Worm (Caenorhabditis elegans) whole organism, young adult: Measurements from ENCODE around the gene plk-1.
A peak's percentile ranks its signal among the peaks of the same experiment; 100 is the strongest.

Source experiments
- B0035.1 ChIP-seq: sonication (generic microtip); optimal IDR thresholded peaks from 2 replicates; lab custom pipeline; 2016; ENCODE audit warnings: missing genetic modification characterization, mild to moderate bottlenecking, missing compliant biosample characterization, missing genotype, missing genetic modification reagents
- B0261.1 ChIP-seq: sonication (generic microtip); optimal IDR thresholded peaks from 2 replicates; lab custom pipeline; 2016; ENCODE audit warnings: mild to moderate bottlenecking, missing genetic modification characterization, moderate library complexity, missing compliant biosample characterization
- F10E7.11 ChIP-seq: sonication (generic microtip); optimal IDR thresholded peaks from 2 replicates; lab custom pipeline; 2017; ENCODE audit warnings: mild to moderate bottlenecking, missing genetic modification characterization, moderate library complexity, missing compliant biosample characterization
- F37B4.10 ChIP-seq: fragments of 200-800 bp; sonication (Bioruptor generic); IDR thresholded peaks from 2 replicates; pipeline ENCODE4 v1.3.6; 2022; ENCODE audit warnings: missing genetic modification characterization, missing compliant biosample characterization
- F55B11.4 ChIP-seq: sonication (generic microtip); optimal IDR thresholded peaks from 2 replicates; lab custom pipeline; 2016; ENCODE audit warnings: missing compliant biosample characterization, missing genetic modification characterization, borderline replicate concordance; ENCODE audit not compliant: insufficient read depth
- F57A8.1 ChIP-seq: fragments of 200-800 bp; sonication (Bioruptor generic); optimal IDR thresholded peaks from 2 replicates; lab custom pipeline; 2018; ENCODE audit warnings: mild to moderate bottlenecking, missing genetic modification characterization, moderate library complexity, missing compliant biosample characterization
- T26A5.8 ChIP-seq: sonication (generic microtip); optimal IDR thresholded peaks from 2 replicates; lab custom pipeline; 2016; ENCODE audit warnings: missing genetic modification characterization, missing compliant biosample characterization
- Y56A3A.18 ChIP-seq: fragments of 200-800 bp; sonication (Bioruptor generic); IDR thresholded peaks from 2 replicates; pipeline ENCODE4 v1.3.6; 2022; ENCODE audit warnings: missing genetic modification reagents, missing genetic modification characterization, missing compliant biosample characterization
- Y67H2A.10 ChIP-seq: fragments of 200-800 bp; sonication (Bioruptor generic); conservative IDR thresholded peaks from 2 replicates; pipeline ENCODE4 v1.3.6; 2022; ENCODE audit warnings: missing genetic modification reagents, missing genetic modification characterization, missing compliant biosample characterization
- ZK185.1 ChIP-seq: sonication (generic microtip); optimal IDR thresholded peaks from 2 replicates; lab custom pipeline; 2016; ENCODE audit warnings: mild to moderate bottlenecking, missing genetic modification characterization, missing compliant biosample characterization; ENCODE audit not compliant: poor library complexity, severe bottlenecking
- aptf-3 ChIP-seq: fragments of 200-800 bp; sonication (Bioruptor generic); IDR thresholded peaks from 2 replicates; pipeline ENCODE4 v1.3.6; 2022; ENCODE audit warnings: missing genetic modification characterization, missing compliant biosample characterization
- attf-3 ChIP-seq: fragments of 200-800 bp; sonication (Bioruptor generic); conservative IDR thresholded peaks from 2 replicates; pipeline ENCODE4 v1.3.6; 2022; ENCODE audit warnings: missing genetic modification reagents, missing genetic modification characterization, missing compliant biosample characterization
- ceh-79 ChIP-seq: sonication (generic microtip); optimal IDR thresholded peaks from 2 replicates; lab custom pipeline; 2017; ENCODE audit warnings: mild to moderate bottlenecking, missing genetic modification characterization, missing compliant biosample characterization
- chd-7 ChIP-seq: sonication (generic microtip); optimal IDR thresholded peaks from 2 replicates; lab custom pipeline; 2016; ENCODE audit warnings: mild to moderate bottlenecking, missing genetic modification characterization, moderate library complexity, missing compliant biosample characterization
- egrh-3 ChIP-seq: fragments of 200-800 bp; sonication (Bioruptor generic); IDR thresholded peaks from 2 replicates; pipeline ENCODE4 v1.3.6; 2022; ENCODE audit warnings: missing genetic modification reagents, missing genetic modification characterization, missing compliant biosample characterization
- ekl-4 ChIP-seq: fragments of 200-800 bp; sonication (Bioruptor generic); IDR thresholded peaks from 2 replicates; pipeline ENCODE4 v1.3.6; 2022; ENCODE audit warnings: missing genetic modification reagents, missing genetic modification characterization, missing compliant biosample characterization
- ets-4 ChIP-seq: fragments of 200-800 bp; sonication (Bioruptor generic); optimal IDR thresholded peaks from 2 replicates; lab custom pipeline; 2018; ENCODE audit warnings: mild to moderate bottlenecking, missing genetic modification characterization, missing compliant biosample characterization
- him-1 ChIP-seq: sonication (generic microtip); optimal IDR thresholded peaks from 2 replicates; lab custom pipeline; 2016; ENCODE audit warnings: missing genotype, missing genetic modification reagents, missing genetic modification characterization, missing compliant biosample characterization
- hlh-26 ChIP-seq: fragments of 200-800 bp; sonication (Bioruptor generic); conservative IDR thresholded peaks from 2 replicates; pipeline ENCODE4 v1.3.6; 2022; ENCODE audit warnings: missing genetic modification reagents, missing genetic modification characterization, missing compliant biosample characterization
- hrde-1 ChIP-seq: sonication (generic microtip); optimal IDR thresholded peaks from 2 replicates; lab custom pipeline; 2016; ENCODE audit warnings: missing genetic modification characterization, mild to moderate bottlenecking, missing compliant biosample characterization, moderate library complexity, missing genotype, missing genetic modification reagents, borderline replicate concordance
- hsf-1 ChIP-seq: fragments of 200-800 bp; sonication (Bioruptor generic); IDR thresholded peaks from 2 replicates; pipeline ENCODE4 v1.3.6; 2022; ENCODE audit warnings: missing genetic modification reagents, missing genetic modification characterization, missing compliant biosample characterization
- let-607 ChIP-seq, 2 experiments: fragments of 200-800 bp in 1 of 2; sonication (Bioruptor generic) in 1 of 2; sonication (generic microtip) in 1 of 2; optimal IDR thresholded peaks; 2 replicates each; lab custom pipeline; 2016 to 2018; ENCODE audit warnings: mild to moderate bottlenecking in 2 of 2, missing compliant biosample characterization in 2 of 2, missing genetic modification characterization in 2 of 2, moderate library complexity in 2 of 2, missing genotype in 1 of 2
- lin-35 ChIP-seq, 3 experiments: fragments of 150-350 bp in 2 of 3; sonication (generic microtip) in 1 of 3; optimal IDR thresholded peaks; 2 replicates each; lab custom pipeline; 2014 to 2018; ENCODE audit warnings: missing biosample characterization in 3 of 3, missing genetic modification characterization in 3 of 3, missing genetic modification reagents in 3 of 3
- lsl-1 ChIP-seq: fragments of 200-800 bp; sonication (Bioruptor generic); optimal IDR thresholded peaks from 2 replicates; lab custom pipeline; 2018; ENCODE audit warnings: mild to moderate bottlenecking, missing genetic modification characterization, moderate library complexity, missing compliant biosample characterization
- madf-3 ChIP-seq: fragments of 200-800 bp; sonication (Bioruptor generic); IDR thresholded peaks from 2 replicates; pipeline ENCODE4 v1.3.6; 2022; ENCODE audit warnings: missing genetic modification reagents, missing genetic modification characterization, missing compliant biosample characterization
- nfyb-1 ChIP-seq: fragments of 200-800 bp; sonication (Bioruptor generic); IDR thresholded peaks from 2 replicates; pipeline ENCODE4 v1.3.6; 2022; ENCODE audit warnings: missing genetic modification reagents, missing genetic modification characterization, missing compliant biosample characterization
- nhr-27 ChIP-seq: fragments of 200-800 bp; sonication (Bioruptor generic); optimal IDR thresholded peaks from 2 replicates; lab custom pipeline; 2018; ENCODE audit warnings: mild to moderate bottlenecking, missing genetic modification characterization, moderate library complexity, missing compliant biosample characterization
- pha-4 ChIP-seq: fragments of 150-350 bp; sonication (generic microtip); optimal IDR thresholded peaks from 2 replicates; lab custom pipeline; 2014; ENCODE audit warnings: missing biosample characterization, missing genetic modification reagents, missing genetic modification characterization
- rpc-1 ChIP-seq, 2 experiments: fragments of 150-350 bp in 1 of 2; sonication (generic microtip) in 1 of 2; optimal IDR thresholded peaks; 2 replicates each; lab custom pipeline; 2014 to 2018; ENCODE audit warnings: missing biosample characterization in 1 of 2, missing genetic modification characterization in 1 of 2, missing genetic modification reagents in 1 of 2, missing genotype in 1 of 2
- tbp1 ChIP-seq: fragments of 200-800 bp; sonication (Bioruptor generic); optimal IDR thresholded peaks from 2 replicates; lab custom pipeline; 2018; ENCODE audit warnings: mild to moderate bottlenecking, missing genetic modification characterization, missing compliant biosample characterization
- unc-130 ChIP-seq: sonication (generic microtip); optimal IDR thresholded peaks from 2 replicates; lab custom pipeline; 2016; ENCODE audit warnings: missing genetic modification reagents, missing genetic modification characterization, missing compliant biosample characterization
- zfh-2 ChIP-seq: fragments of 200-800 bp; sonication (Bioruptor generic); conservative IDR thresholded peaks from 2 replicates; pipeline ENCODE4 v1.3.6; 2022; ENCODE audit warnings: missing genetic modification reagents, missing genetic modification characterization, missing compliant biosample characterization
- zim-3 ChIP-seq: sonication (generic microtip); optimal IDR thresholded peaks from 2 replicates; lab custom pipeline; 2017; ENCODE audit warnings: mild to moderate bottlenecking, missing genetic modification characterization, moderate library complexity, missing compliant biosample characterization
- ztf-3 ChIP-seq: fragments of 200-800 bp; sonication (Bioruptor generic); optimal IDR thresholded peaks from 2 replicates; lab custom pipeline; 2018; ENCODE audit warnings: mild to moderate bottlenecking, missing genetic modification characterization, missing compliant biosample characterization
- ztf-6 ChIP-seq: fragments of 200-800 bp; sonication (Bioruptor generic); IDR thresholded peaks from 2 replicates; pipeline ENCODE4 v1.3.6; 2022; ENCODE audit warnings: missing genetic modification reagents, missing genetic modification characterization, missing compliant biosample characterization

The plk-1 gene

DNA sequence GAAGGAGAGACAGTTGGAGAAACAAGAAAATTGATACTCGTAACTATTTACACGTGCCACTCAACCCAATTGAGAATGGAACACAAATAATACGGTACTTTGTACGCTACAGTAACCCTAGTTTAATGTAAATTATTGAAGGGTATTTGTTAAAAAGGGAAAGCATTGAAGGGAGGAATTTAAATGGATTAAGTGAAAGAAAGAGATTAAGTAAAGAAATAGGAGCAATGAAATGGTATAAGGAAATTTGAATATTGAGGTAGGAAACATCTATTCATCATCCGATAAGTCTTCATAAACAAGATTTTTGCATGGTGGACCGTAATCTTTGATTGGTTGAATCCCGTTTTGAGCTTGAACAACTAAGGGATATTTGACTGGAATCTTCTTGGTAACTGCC, 10.2 kb downstream of the plk-1 start:
- no peak for TF ChIP-seq ceh-79 (tag; lab: Kevin White, UChicago)
- no peak for TF ChIP-seq T26A5.8 (tag; lab: Kevin White, UChicago)
- no peak for TF ChIP-seq B0035.1 (tag; lab: Kevin White, UChicago)
- no peak for TF ChIP-seq hlh-26 (GFP tag; lab: Robert Waterston, UW)
- no peak for TF ChIP-seq F37B4.10 (GFP tag; lab: Robert Waterston, UW)
- TF ChIP-seq madf-3 (GFP tag; lab: Robert Waterston, UW) = no peak
- TF ChIP-seq ztf-3 (GFP tag; lab: Kevin White, UChicago) = no peak
- no peak for TF ChIP-seq F10E7.11
- no peak for TF ChIP-seq Y67H2A.10 (GFP tag; lab: Robert Waterston, UW)
- TF ChIP-seq unc-130 (GFP tag; lab: Kevin White, UChicago) = no peak
- TF ChIP-seq aptf-3 (GFP tag; lab: Robert Waterston, UW) = no peak
- no peak for TF ChIP-seq pha-4 (tag; lab: Kevin White, UChicago)
- TF ChIP-seq rpc-1 (optimal IDR thresholded peaks at IDR 0.05; lab: Kevin White, UChicago) = no peak
- TF ChIP-seq rpc-1 (tag; optimal IDR thresholded peaks at IDR 0.05; lab: Kevin White, UChicago) = no peak

DNA sequence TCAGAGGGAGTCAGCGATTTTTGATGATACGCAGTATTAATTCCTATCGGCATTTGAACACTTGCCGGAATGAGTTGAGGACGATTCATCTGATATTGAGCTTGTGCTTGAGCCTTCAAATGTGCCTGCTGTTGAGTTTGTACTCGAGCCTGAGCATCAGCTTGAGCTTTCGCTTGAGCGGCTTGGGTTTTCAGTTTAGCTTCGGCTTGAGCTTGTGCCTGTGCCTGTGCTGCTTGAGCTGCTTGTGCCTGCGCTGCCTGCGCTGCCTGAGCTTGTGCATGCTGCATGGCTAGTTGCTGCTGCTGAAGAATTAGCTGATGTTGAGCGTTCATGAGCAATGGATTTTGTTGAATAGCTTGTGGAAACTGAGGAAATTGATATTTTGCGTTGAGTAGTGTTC, 14.7 kb downstream of the plk-1 start:
- TF ChIP-seq zfh-2 (GFP tag; lab: Robert Waterston, UW) (peak; percentile 59), attf-3 (GFP tag; lab: Robert Waterston, UW) (no peak)
- TF ChIP-seq, all 124 proteins: peak for 1

ce11 chrIII:8117155-8117554, 16.0 kb downstream of the plk-1 start:
- TF ChIP-seq ets-4 (GFP tag; lab: Kevin White, UChicago) (no peak), Y56A3A.18 (GFP tag; lab: Robert Waterston, UW) (no peak), egrh-3 (GFP tag; lab: Robert Waterston, UW) (peak; percentile 54), F55B11.4 (tag; lab: Kevin White, UChicago) (no peak), lin-35 (GFP tag; optimal IDR thresholded peaks at IDR 0.05; lab: Kevin White, UChicago) (no peak), nfyb-1 (GFP tag; lab: Robert Waterston, UW) (no peak), zfh-2 (GFP tag; lab: Robert Waterston, UW) (peak; percentile 85), ceh-79 (tag; lab: Kevin White, UChicago) (no peak), zim-3 (tag; lab: Kevin White, UChicago) (no peak)

- TF ChIP-seq ZK185.1 (tag; lab: Kevin White, UChicago) (no peak), him-1 (tag; lab: Kevin White, UChicago) (no peak), nhr-27 (no peak), chd-7 (no peak), hsf-1 (GFP tag; lab: Robert Waterston, UW) (no peak), B0261.1 (tag; lab: Kevin White, UChicago) (no peak), nfyb-1 (GFP tag; lab: Robert Waterston, UW) (no peak), F57A8.1 (GFP tag; lab: Kevin White, UChicago) (no peak), lsl-1 (GFP tag; lab: Kevin White, UChicago) (no peak), let-607 (tag; optimal IDR thresholded peaks at IDR 0.05; lab: Kevin White, UChicago) (no peak), tbp1 (GFP tag; lab: Kevin White, UChicago) (no peak), hrde-1 (tag; lab: Kevin White, UChicago) (no peak), ztf-6 (no peak), ekl-4 (no peak)
Measured at ce11 chrIII:8121132-8121531, 20.0 kb downstream of the plk-1 start, which contains the start of gene gei-8. gei-8 (minus strand) TSS chrIII:8121232.
